Fruit fly (Drosophila melanogaster): ENCODE measurements around the gene Pgam5.

Gene Pgam5

dm6 chrX:1845413-1845951 lies 27.9 kb downstream of the Pgam5 start (continued):
- TF ChIP-seq dati (GFP tag; IDR thresholded peaks at IDR 0.05) (no peak), CG11723 (GFP tag; optimal IDR thresholded peaks at IDR 0.05) (no peak), dysf (GFP tag; IDR thresholded peaks at IDR 0.05) (peak; percentile 41; the same call in 1 of the 3 replicates), CG10147 (GFP tag; optimal IDR thresholded peaks at IDR 0.05) (no peak), tup (GFP tag; optimal IDR thresholded peaks at IDR 0.05) (no peak), crp (GFP tag; optimal IDR thresholded peaks at IDR 0.05) (no peak), Spps (tag; optimal IDR thresholded peaks at IDR 0.05) (no peak), lmd (GFP tag; IDR thresholded peaks at IDR 0.05) (no peak), az2 (GFP tag; optimal IDR thresholded peaks at IDR 0.05) (no peak), CkIIα-i1 (GFP tag; IDR thresholded peaks at IDR 0.05) (no peak), CG7357 (GFP tag; IDR thresholded peaks at IDR 0.05) (no peak), oc (tag; optimal IDR thresholded peaks at IDR 0.05) (no peak), Trl (optimal IDR thresholded peaks at IDR 0.05) (no peak), Trl (GFP tag; optimal IDR thresholded peaks at IDR 0.05) (peak; percentile 63), unpg (GFP tag; optimal IDR thresholded peaks at IDR 0.05) (peak; percentile 32), CG8388 (GFP tag; optimal IDR thresholded peaks at IDR 0.05) (no peak), Six4 (GFP tag; optimal IDR thresholded peaks at IDR 0.05) (no peak), CG5245 (GFP tag; optimal IDR thresholded peaks at IDR 0.05) (no peak), D (optimal IDR thresholded peaks at IDR 0.05) (no peak), D (GFP tag; optimal IDR thresholded peaks at IDR 0.05) (no peak), abd-A (tag; optimal IDR thresholded peaks at IDR 0.05) (no peak), CG4730 (GFP tag; IDR thresholded peaks at IDR 0.05) (no peak), Dfd (GFP tag; optimal IDR thresholded peaks at IDR 0.05) (no peak), Mrtf (GFP tag; IDR thresholded peaks at IDR 0.05) (no peak), CG12155 (GFP tag; optimal IDR thresholded peaks at IDR 0.05) (no peak), fu2 (GFP tag; optimal IDR thresholded peaks at IDR 0.05) (peak; percentile 23), odd (GFP tag; optimal IDR thresholded peaks at IDR 0.05) (no peak), CG7839 (tag; optimal IDR thresholded peaks at IDR 0.05) (no peak), Doc3 (GFP tag; IDR thresholded peaks at IDR 0.05; ENCODE audit: partially characterized antibody) (no peak), CG4282 (GFP tag; optimal IDR thresholded peaks at IDR 0.05) (no peak), klu (GFP tag; IDR thresholded peaks at IDR 0.05) (0 out of 2 replicates have a peak, but pooled peaks have one; percentile 23), CG13296 (GFP tag; optimal IDR thresholded peaks at IDR 0.05) (peak; percentile 65), CG6791 (GFP tag; IDR thresholded peaks at IDR 0.05; ENCODE audit: partially characterized antibody) (no peak), CG14441 (GFP tag; IDR thresholded peaks at IDR 0.05) (peak; percentile 66), CG17829 (tag; optimal IDR thresholded peaks at IDR 0.05) (no peak), CG7372 (GFP tag; IDR thresholded peaks at IDR 0.05) (no peak), CG14965 (GFP tag; optimal IDR thresholded peaks at IDR 0.05; ENCODE audit: borderline replicate concordance) (peak; percentile 35), CG12219 (GFP tag; optimal IDR thresholded peaks at IDR 0.05) (no peak), CG8359 (GFP tag; optimal IDR thresholded peaks at IDR 0.05; ENCODE audit: borderline replicate concordance) (no peak), tll (GFP tag; optimal IDR thresholded peaks at IDR 0.05) (no peak), pum (GFP tag; optimal IDR thresholded peaks at IDR 0.05) (no peak), mam (GFP tag; optimal IDR thresholded peaks at IDR 0.05) (peak; percentile 41), CG4820 (GFP tag; optimal IDR thresholded peaks at IDR 0.05) (no peak), CG6813 (GFP tag; optimal IDR thresholded peaks at IDR 0.05) (peak; percentile 66), Antp (GFP tag; optimal IDR thresholded peaks at IDR 0.05) (no peak), pfk (GFP tag; optimal IDR thresholded peaks at IDR 0.05) (peak; percentile 18), ro (GFP tag; IDR thresholded peaks at IDR 0.05) (no peak), Max (GFP tag; optimal IDR thresholded peaks at IDR 0.05) (no peak), usp (GFP tag; optimal IDR thresholded peaks at IDR 0.05) (no peak), CG12104 (GFP tag; optimal IDR thresholded peaks at IDR 0.05) (no peak), CG15514 (GFP tag; optimal IDR thresholded peaks at IDR 0.05) (peak; percentile 70)

All from whole organism, embryonic.